Worm (Caenorhabditis elegans): Measurements from ENCODE around the gene rop-1.

Gene rop-1

DNA sequence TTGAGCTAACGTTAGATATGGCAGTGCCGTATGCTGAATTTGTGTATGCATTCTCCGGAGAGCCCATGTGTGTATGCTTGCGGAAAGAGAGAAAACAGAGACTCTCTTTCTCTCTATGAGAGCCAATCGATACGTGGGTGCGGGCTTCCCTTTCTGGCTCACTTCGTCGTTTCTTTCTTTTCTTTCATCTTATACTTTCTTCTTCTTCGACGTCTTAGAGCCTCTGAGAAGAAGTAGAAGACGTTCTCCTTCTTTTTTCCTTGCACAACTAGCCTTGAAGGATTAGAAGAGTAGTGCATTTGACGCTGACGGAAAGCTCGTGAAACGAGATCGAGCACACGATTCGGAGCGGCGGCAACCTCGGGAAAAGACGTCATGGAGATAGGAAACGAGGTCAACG lies 19.0 kb upstream of the rop-1 start (continued):
- no peak for TF ChIP-seq nhr-19 (GFP tag; conservative IDR thresholded peaks at IDR 0.05)
- TF ChIP-seq lin-35 (GFP tag; optimal IDR thresholded peaks at IDR 0.05): peak in 1 of 2 experiments; percentile 42
- TF ChIP-seq nhr-71 (tag; optimal IDR thresholded peaks at IDR 0.05): peak; percentile 56
- no peak for TF ChIP-seq unc-130 (tag; optimal IDR thresholded peaks at IDR 0.05)
- peak; percentile 80 for TF ChIP-seq fkh-10 (GFP tag; optimal IDR thresholded peaks at IDR 0.05)
- no peak for TF ChIP-seq nhr-84 (tag; optimal IDR thresholded peaks at IDR 0.05)
- TF ChIP-seq grh-1 (GFP tag; IDR thresholded peaks at IDR 0.05): no peak
- TF ChIP-seq snu-23 (GFP tag; optimal IDR thresholded peaks at IDR 0.05): peak; percentile 29
- peak; percentile 6 to 57 for TF ChIP-seq lsy-2 (tag; optimal IDR thresholded peaks at IDR 0.05)
- TF ChIP-seq jun-1 (tag; optimal IDR thresholded peaks at IDR 0.05): peak; percentile 33
- peak; percentile 56 for TF ChIP-seq nhr-47 (tag; optimal IDR thresholded peaks at IDR 0.05)
- TF ChIP-seq vab-15 (tag; optimal IDR thresholded peaks at IDR 0.05): no peak
- no peak for TF ChIP-seq nhr-76 (tag; optimal IDR thresholded peaks at IDR 0.05)
- no peak for TF ChIP-seq Y116A8C.19 (tag; optimal IDR thresholded peaks at IDR 0.05; ENCODE audit: borderline replicate concordance)
- peak; percentile 21 for TF ChIP-seq pax-3 (tag; optimal IDR thresholded peaks at IDR 0.05)
- TF ChIP-seq unc-62 (GFP tag; optimal IDR thresholded peaks at IDR 0.05): no peak
- peak; percentile 29 to 73 (median 46) for TF ChIP-seq ceh-82 (tag; optimal IDR thresholded peaks at IDR 0.05)
- TF ChIP-seq egl-13 (tag; optimal IDR thresholded peaks at IDR 0.05): peak; percentile 45
- TF ChIP-seq ama-1 (optimal IDR thresholded peaks at IDR 0.05): no peak
- TF ChIP-seq lin-14 (GFP tag; optimal IDR thresholded peaks at IDR 0.05): peak; percentile 86
- no peak for TF ChIP-seq elt-3 (tag; optimal IDR thresholded peaks at IDR 0.05)
- TF ChIP-seq sptf-1 (tag; optimal IDR thresholded peaks at IDR 0.05): no peak
- TF ChIP-seq mdl-1 (tag; optimal IDR thresholded peaks at IDR 0.05): no peak
- TF ChIP-seq hlh-4 (tag; optimal IDR thresholded peaks at IDR 0.05): no peak
- TF ChIP-seq nhr-90 (tag; optimal IDR thresholded peaks at IDR 0.05; ENCODE audit: poor library complexity): no peak
- peak; percentile 46 for TF ChIP-seq unc-86 (tag; optimal IDR thresholded peaks at IDR 0.05)
- peak; percentile 79 for TF ChIP-seq fkh-8 (tag; optimal IDR thresholded peaks at IDR 0.05)
- TF ChIP-seq zag-1 (tag; optimal IDR thresholded peaks at IDR 0.05): peak; percentile 53
- peak; percentile 32 for TF ChIP-seq irx-1 (tag; optimal IDR thresholded peaks at IDR 0.05)
- no peak for TF ChIP-seq F16B12.6 (tag; optimal IDR thresholded peaks at IDR 0.05)
- no peak for TF ChIP-seq lin-39 (tag; optimal IDR thresholded peaks at IDR 0.05)
- TF ChIP-seq nhr-77 (tag; optimal IDR thresholded peaks at IDR 0.05): no peak
- peak in 1 of 3 experiments; percentile 0 for TF ChIP-seq dpl-1 (GFP tag; optimal IDR thresholded peaks at IDR 0.05)

DNA sequence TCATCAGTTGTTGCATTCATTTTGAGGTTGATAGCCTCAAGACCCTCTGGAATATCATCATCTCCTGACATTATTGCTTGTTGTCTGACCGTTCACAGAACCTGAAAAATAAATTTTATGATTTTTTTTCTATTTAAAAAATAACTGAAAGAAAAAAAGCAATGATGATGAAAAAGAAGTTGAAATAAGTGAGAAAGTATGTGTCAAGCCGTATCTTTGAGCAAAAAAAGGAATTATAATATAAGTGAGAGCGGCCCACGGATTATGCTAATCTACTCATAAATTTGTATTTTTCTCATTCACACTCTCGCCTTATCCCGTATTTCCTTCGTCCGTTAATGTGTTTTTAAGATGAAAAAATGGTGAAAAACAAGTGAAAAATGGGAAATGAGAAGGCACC lies 15.4 kb upstream of the rop-1 start, which contains the start of gene ric-4:
TSS of gene ric-4 (minus strand) at position 101 of the 400 bp plus-strand sequence.
- TF ChIP-seq C04F5.9 (tag; optimal IDR thresholded peaks at IDR 0.05): no peak
- TF ChIP-seq dpl-1 (GFP tag; optimal IDR thresholded peaks at IDR 0.05): no peak
- peak; percentile 14 for TF ChIP-seq dsc-1 (tag; optimal IDR thresholded peaks at IDR 0.05)
- no peak for TF ChIP-seq nhr-28 (tag; optimal IDR thresholded peaks at IDR 0.05)
- TF ChIP-seq grh-1 (GFP tag; IDR thresholded peaks at IDR 0.05): no peak
- TF ChIP-seq unc-62 (GFP tag; optimal IDR thresholded peaks at IDR 0.05): no peak

DNA sequence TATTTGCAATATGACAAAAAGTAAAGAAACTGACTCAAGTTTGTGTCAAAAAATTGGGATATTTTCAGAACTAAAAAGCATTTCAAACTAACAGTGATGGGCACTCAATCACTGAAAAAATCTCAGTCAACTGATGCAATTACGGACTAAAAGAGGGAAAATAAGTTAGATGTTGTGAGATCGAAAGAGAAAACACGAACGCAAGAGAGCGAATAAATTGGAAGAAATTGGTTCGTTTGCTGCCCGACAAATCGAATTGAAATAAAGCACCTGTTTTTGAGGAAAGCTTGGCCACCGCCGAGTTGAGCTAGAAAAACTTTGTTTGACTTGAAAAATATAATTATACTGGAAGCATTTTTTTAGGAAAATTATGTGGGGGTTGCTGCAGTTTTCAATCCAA lies 11.2 kb upstream of the rop-1 start:
- TF ChIP-seq mep-1 (tag; optimal IDR thresholded peaks at IDR 0.05): no peak
- TF ChIP-seq unc-130 (tag; optimal IDR thresholded peaks at IDR 0.05): no peak
- no peak for TF ChIP-seq ceh-63 (GFP tag; optimal IDR thresholded peaks at IDR 0.05)
- TF ChIP-seq pqm-1 (tag; optimal IDR thresholded peaks at IDR 0.05): no peak
- TF ChIP-seq hlh-4 (tag; optimal IDR thresholded peaks at IDR 0.05): no peak
- no peak for TF ChIP-seq xbp-1 (tag; optimal IDR thresholded peaks at IDR 0.05)
- no peak for TF ChIP-seq aha-1 (tag; optimal IDR thresholded peaks at IDR 0.05)
- TF ChIP-seq nhr-90 (tag; optimal IDR thresholded peaks at IDR 0.05; ENCODE audit: poor library complexity): no peak
- TF ChIP-seq mab-9 (GFP tag; IDR thresholded peaks at IDR 0.05): no peak
